Worm (Caenorhabditis elegans) whole organism, midembryonic: ENCODE results near the gene srlf-3.

Source experiments
- T22C8.4 ChIP-seq: fragments of 200-800 bp; sonication (Bioruptor generic); IDR thresholded peaks from 2 replicates; pipeline ENCODE4 v1.3.6; 2022; ENCODE audit warnings: missing genetic modification characterization, missing compliant biosample characterization
- cog-1 ChIP-seq: sonication (generic microtip); optimal IDR thresholded peaks from 2 replicates; lab custom pipeline; 2016; ENCODE audit warnings: missing genetic modification characterization, missing compliant biosample characterization
- flt-1 ChIP-seq: fragments of 200-800 bp; sonication (Bioruptor generic); IDR thresholded peaks from 2 replicates; pipeline ENCODE4 v1.3.6; 2022; ENCODE audit warnings: missing genetic modification characterization, missing compliant biosample characterization
- klf-2 ChIP-seq: fragments of 200-800 bp; sonication (Bioruptor generic); conservative IDR thresholded peaks from 2 replicates; pipeline ENCODE4 v1.3.6; 2022; ENCODE audit warnings: missing genetic modification reagents, missing genetic modification characterization, missing compliant biosample characterization
- med-1 ChIP-seq: sonication (generic microtip); optimal IDR thresholded peaks from 2 replicates; lab custom pipeline; 2017; ENCODE audit warnings: missing genetic modification characterization, mild to moderate bottlenecking, missing compliant biosample characterization, antibody characterized with exemption, missing genetic modification reagents; ENCODE audit not compliant: insufficient read depth
- ref-1 ChIP-seq: fragments of 200-800 bp; sonication (Bioruptor generic); conservative IDR thresholded peaks from 2 replicates; pipeline ENCODE4 v1.3.6; 2022; ENCODE audit warnings: missing genetic modification reagents, missing genetic modification characterization, missing compliant biosample characterization
- tab-1 ChIP-seq: fragments of 200-800 bp; sonication (Bioruptor generic); IDR thresholded peaks from 2 replicates; pipeline ENCODE4 v1.3.6; 2022; ENCODE audit warnings: missing genetic modification characterization, missing compliant biosample characterization
- ztf-23 ChIP-seq: fragments of 200-800 bp; sonication (Bioruptor generic); IDR thresholded peaks from 2 replicates; pipeline ENCODE4 v1.3.6; 2022; ENCODE audit warnings: missing genetic modification reagents, missing genetic modification characterization, missing compliant biosample characterization
- ztf-29 ChIP-seq: fragments of 200-800 bp; sonication (Bioruptor generic); IDR thresholded peaks from 2 replicates; pipeline ENCODE4 v1.3.6; 2022; ENCODE audit warnings: missing genetic modification reagents, missing genetic modification characterization, missing compliant biosample characterization

The srlf-3 gene

DNA sequence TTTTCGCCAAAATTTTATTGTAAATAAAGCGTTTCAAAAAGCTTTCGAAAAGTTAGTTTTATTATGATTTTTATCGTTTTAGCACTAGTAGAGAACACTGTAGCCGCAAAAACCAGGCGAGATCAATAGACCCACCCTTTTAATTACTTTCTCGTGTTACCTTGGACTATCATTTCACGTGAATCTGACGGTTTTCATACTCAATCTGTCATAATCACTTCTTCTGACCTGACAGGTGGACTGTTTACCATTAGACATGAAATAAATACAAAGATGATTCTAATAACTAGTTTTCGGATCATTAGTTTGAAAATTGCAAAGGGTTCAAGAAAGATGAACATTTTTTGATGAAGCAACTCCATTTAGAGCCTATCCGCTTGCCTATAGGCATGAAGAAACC lies 24.2 kb upstream of the srlf-3 start:
- TF ChIP-seq ztf-29 (GFP tag; lab: Robert Waterston, UW), result no peak
- no peak for TF ChIP-seq cog-1 (tag; lab: Kevin White, UChicago)
- no peak for TF ChIP-seq flt-1
- TF ChIP-seq T22C8.4 (GFP tag; lab: Robert Waterston, UW), result no peak
- TF ChIP-seq klf-2 (GFP tag; lab: Robert Waterston, UW), result no peak
- TF ChIP-seq ref-1 (GFP tag; lab: Robert Waterston, UW), result no peak
- no peak for TF ChIP-seq tab-1
- TF ChIP-seq ztf-23 (GFP tag; lab: Robert Waterston, UW), result no peak
- no peak for TF ChIP-seq med-1 (GFP tag; lab: Kevin White, UChicago)

DNA sequence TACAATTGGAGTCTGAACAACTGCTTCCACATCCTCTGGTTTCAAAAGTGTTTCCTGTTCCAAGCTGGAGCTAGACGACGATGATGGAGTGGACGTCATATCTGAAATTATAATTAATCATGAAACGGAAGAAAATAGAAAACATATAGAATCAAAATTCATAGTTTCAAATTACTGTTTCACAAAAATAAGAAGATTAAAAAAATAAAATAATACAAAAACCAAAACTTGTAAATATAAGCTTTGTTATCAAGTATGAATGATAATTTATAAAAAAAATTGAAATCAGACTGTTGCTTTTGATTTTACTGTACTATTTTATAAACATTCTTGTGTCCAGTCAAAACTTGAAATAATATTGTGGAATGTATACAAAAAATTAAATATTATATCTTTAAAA lies 23.6 kb upstream of the srlf-3 start, which contains the start of gene str-176:
Gene str-176, minus strand, starts transcription at position 101 of the 400 bp plus-strand sequence.
- TF ChIP-seq cog-1 (tag; lab: Kevin White, UChicago) (no peak), tab-1 (no peak), ztf-23 (GFP tag; lab: Robert Waterston, UW) (no peak), T22C8.4 (GFP tag; lab: Robert Waterston, UW) (no peak), flt-1 (no peak), klf-2 (GFP tag; lab: Robert Waterston, UW) (no peak), ztf-29 (GFP tag; lab: Robert Waterston, UW) (no peak), ref-1 (GFP tag; lab: Robert Waterston, UW) (no peak), med-1 (GFP tag; lab: Kevin White, UChicago) (no peak)

DNA sequence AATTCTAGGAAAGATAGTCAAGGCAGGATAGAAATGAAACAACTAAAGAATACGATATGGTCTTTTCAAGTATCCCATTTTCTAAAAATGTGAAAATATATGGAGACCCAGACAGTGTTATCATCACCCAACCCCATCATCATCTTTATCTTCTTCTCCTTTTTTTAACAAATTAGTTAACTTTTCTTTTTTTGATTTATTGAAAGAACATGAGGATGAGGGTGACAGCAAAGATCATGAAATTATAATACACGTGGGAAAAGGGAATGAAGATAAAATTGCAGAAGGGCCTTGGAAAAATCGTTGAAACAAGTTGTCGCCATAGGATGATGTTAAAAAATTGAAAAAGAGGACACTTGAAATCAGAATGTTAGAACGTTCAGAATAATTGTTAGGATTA lies 23.1 kb upstream of the srlf-3 start:
- no peak for TF ChIP-seq ztf-23 (GFP tag; lab: Robert Waterston, UW)
- no peak for TF ChIP-seq med-1 (GFP tag; lab: Kevin White, UChicago)
- TF ChIP-seq ztf-29 (GFP tag; lab: Robert Waterston, UW), result no peak
- TF ChIP-seq flt-1, result no peak
- TF ChIP-seq klf-2 (GFP tag; lab: Robert Waterston, UW), result no peak
- no peak for TF ChIP-seq cog-1 (tag; lab: Kevin White, UChicago)
- TF ChIP-seq tab-1, result no peak
- no peak for TF ChIP-seq T22C8.4 (GFP tag; lab: Robert Waterston, UW)
- TF ChIP-seq ref-1 (GFP tag; lab: Robert Waterston, UW), result no peak

ce11 chrIV:8472493-8472892 lies 14.8 kb upstream of the srlf-3 start, which contains the start of gene oat-1:
Gene oat-1 (minus strand): TSS chrIV:8472593.
- no peak for TF ChIP-seq ref-1 (GFP tag; lab: Robert Waterston, UW)
- TF ChIP-seq T22C8.4 (GFP tag; lab: Robert Waterston, UW), result no peak
- no peak for TF ChIP-seq cog-1 (tag; lab: Kevin White, UChicago)
- TF ChIP-seq tab-1, result no peak
- TF ChIP-seq ztf-23 (GFP tag; lab: Robert Waterston, UW), result no peak

ce11 chrIV:8473756-8474155 lies 13.5 kb upstream of the srlf-3 start, which contains the start of gene C28C12.11:
Gene C28C12.11 (plus strand): TSS chrIV:8474056.
- TF ChIP-seq cog-1 (tag; lab: Kevin White, UChicago), result no peak
- no peak for TF ChIP-seq flt-1
- TF ChIP-seq T22C8.4 (GFP tag; lab: Robert Waterston, UW), result no peak
- TF ChIP-seq ztf-29 (GFP tag; lab: Robert Waterston, UW), result no peak
- no peak for TF ChIP-seq tab-1
- no peak for TF ChIP-seq ref-1 (GFP tag; lab: Robert Waterston, UW)
- no peak for TF ChIP-seq ztf-23 (GFP tag; lab: Robert Waterston, UW)
- no peak for TF ChIP-seq med-1 (GFP tag; lab: Kevin White, UChicago)
- TF ChIP-seq klf-2 (GFP tag; lab: Robert Waterston, UW), result no peak

DNA sequence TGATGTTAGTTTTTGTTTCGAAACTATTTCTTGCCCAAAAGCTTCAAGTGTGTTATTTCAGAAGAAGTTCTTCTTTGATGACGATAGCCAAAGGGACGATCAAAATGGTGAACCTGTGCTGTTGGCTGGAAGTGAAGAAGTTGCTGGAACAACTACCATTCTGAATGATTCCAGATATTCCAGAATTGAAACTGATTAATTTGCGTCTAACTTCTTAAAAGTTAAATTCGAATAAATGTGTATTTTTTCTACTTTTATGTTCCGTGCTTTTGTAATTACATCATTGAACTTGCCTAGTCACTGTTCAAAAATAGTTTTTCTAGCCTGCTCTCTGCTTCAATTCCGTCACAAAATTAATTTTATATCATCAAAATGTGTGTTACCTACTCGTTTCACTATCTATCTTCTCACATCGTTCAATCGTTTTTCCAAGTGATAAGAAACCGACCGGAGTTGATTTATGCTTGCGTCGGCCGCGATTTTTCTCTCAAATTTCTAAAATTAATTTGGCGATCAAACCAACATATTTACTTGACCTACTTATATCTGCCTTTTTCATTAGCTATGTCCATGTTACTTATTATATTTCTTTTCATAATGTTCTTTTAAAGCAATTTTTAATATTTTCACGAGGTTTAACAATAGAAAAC lies 12.1 kb upstream of the srlf-3 start:
- TF ChIP-seq ztf-29 (GFP tag; lab: Robert Waterston, UW) (no peak), klf-2 (GFP tag; lab: Robert Waterston, UW) (no peak), ref-1 (GFP tag; lab: Robert Waterston, UW) (no peak), med-1 (GFP tag; lab: Kevin White, UChicago) (no peak), tab-1 (no peak), T22C8.4 (GFP tag; lab: Robert Waterston, UW) (no peak), ztf-23 (GFP tag; lab: Robert Waterston, UW) (no peak), flt-1 (no peak), cog-1 (tag; lab: Kevin White, UChicago) (no peak)

ce11 chrIV:8476166-8476565 lies 11.1 kb upstream of the srlf-3 start:
- no peak for TF ChIP-seq tab-1
- TF ChIP-seq klf-2 (GFP tag; lab: Robert Waterston, UW), result no peak
- TF ChIP-seq ref-1 (GFP tag; lab: Robert Waterston, UW), result no peak

- TF ChIP-seq T22C8.4 (GFP tag; lab: Robert Waterston, UW) (no peak), klf-2 (GFP tag; lab: Robert Waterston, UW) (no peak), ref-1 (GFP tag; lab: Robert Waterston, UW) (no peak), tab-1 (no peak), ztf-29 (GFP tag; lab: Robert Waterston, UW) (no peak), cog-1 (tag; lab: Kevin White, UChicago) (no peak), ztf-23 (GFP tag; lab: Robert Waterston, UW) (no peak), med-1 (GFP tag; lab: Kevin White, UChicago) (no peak), flt-1 (no peak)
Measured at ce11 chrIV:8476880-8477279, 10.4 kb upstream of the srlf-3 start, which contains the start of gene spp-10. Gene spp-10 (plus strand): TSS chrIV:8477180.

DNA sequence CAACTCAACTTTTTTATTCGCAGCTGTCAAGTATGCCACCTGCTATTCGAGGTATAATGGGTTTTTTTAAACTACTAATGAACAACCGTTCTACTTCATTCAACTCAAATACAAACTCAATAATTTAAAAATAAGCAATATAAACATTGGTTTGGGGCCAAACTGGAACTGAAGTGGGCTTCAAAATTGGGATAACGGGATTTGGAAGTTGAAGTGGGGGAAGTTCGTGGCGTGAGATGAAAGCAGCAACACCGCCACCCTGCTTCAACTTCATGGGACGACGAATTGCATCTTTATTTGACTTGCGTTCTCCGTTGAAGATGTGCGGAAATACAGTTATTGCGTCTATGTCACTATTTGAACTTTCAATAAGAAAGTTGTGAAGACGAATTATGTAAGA lies 8.8 kb upstream of the srlf-3 start:
- TF ChIP-seq T22C8.4 (GFP tag; lab: Robert Waterston, UW) (no peak), ztf-23 (GFP tag; lab: Robert Waterston, UW) (no peak), ref-1 (GFP tag; lab: Robert Waterston, UW) (no peak), ztf-29 (GFP tag; lab: Robert Waterston, UW) (no peak), tab-1 (no peak), klf-2 (GFP tag; lab: Robert Waterston, UW) (no peak), cog-1 (tag; lab: Kevin White, UChicago) (no peak), med-1 (GFP tag; lab: Kevin White, UChicago) (no peak), flt-1 (no peak)
